Worm (Caenorhabditis elegans): ENCODE data around the gene pmk-1.

Gene pmk-1

DNA sequence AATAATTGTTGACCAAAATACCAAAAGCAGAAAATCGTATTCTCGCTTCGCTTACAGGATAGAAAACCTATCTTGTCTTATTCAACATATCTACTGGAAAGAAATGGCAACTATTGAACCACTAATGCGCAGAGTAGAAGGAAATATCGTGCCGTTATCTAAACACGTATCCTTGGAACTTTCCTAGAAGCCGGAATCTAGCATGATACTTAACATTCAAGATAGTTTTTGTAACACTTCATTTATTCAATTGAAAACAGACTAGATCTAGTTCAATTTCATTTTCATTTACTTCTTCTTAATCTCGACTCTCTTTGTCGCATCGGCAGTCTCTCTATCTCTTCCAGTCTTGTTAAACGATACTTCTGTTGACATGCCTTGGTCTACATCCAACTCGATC lies 6.4 kb downstream of the pmk-1 start:
- no peak for TF ChIP-seq ZK546.5 (tag; optimal IDR thresholded peaks at IDR 0.05)
- TF ChIP-seq R02D3.7 (tag; optimal IDR thresholded peaks at IDR 0.05), result no peak
- peak; percentile 16 for TF ChIP-seq pqm-1 (tag; optimal IDR thresholded peaks at IDR 0.05)

ce11 chrIV:8157161-8157560 lies 8.6 kb downstream of the pmk-1 start, which contains the start of gene B0218.5:
TSS of gene B0218.5 (minus strand) at chrIV:8157261.
- TF ChIP-seq ceh-28 (tag; optimal IDR thresholded peaks at IDR 0.05) (no peak), ama-1 (optimal IDR thresholded peaks at IDR 0.05) (no peak), nhr-12 (tag; optimal IDR thresholded peaks at IDR 0.05) (no peak), tbx-2 (tag; optimal IDR thresholded peaks at IDR 0.05) (no peak), mml-1 (tag; optimal IDR thresholded peaks at IDR 0.05) (no peak), ZK546.5 (tag; optimal IDR thresholded peaks at IDR 0.05) (no peak), lin-15B (tag; optimal IDR thresholded peaks at IDR 0.05) (no peak), nhr-25 (tag; optimal IDR thresholded peaks at IDR 0.05) (no peak), nhr-28 (tag; optimal IDR thresholded peaks at IDR 0.05) (no peak), fkh-10 (GFP tag; optimal IDR thresholded peaks at IDR 0.05) (no peak), ztf-11 (tag; optimal IDR thresholded peaks at IDR 0.05) (no peak), egl-5 (tag; optimal IDR thresholded peaks at IDR 0.05) (no peak), R02D3.7 (tag; optimal IDR thresholded peaks at IDR 0.05) (no peak), elt-2 (tag; optimal IDR thresholded peaks at IDR 0.05) (no peak), pha-4 (tag; optimal IDR thresholded peaks at IDR 0.05) (no peak), nhr-77 (tag; optimal IDR thresholded peaks at IDR 0.05) (no peak), ceh-82 (tag; optimal IDR thresholded peaks at IDR 0.05) (no peak), elt-3 (tag; optimal IDR thresholded peaks at IDR 0.05) (no peak)

ce11 chrIV:8159087-8159486 lies 10.5 kb downstream of the pmk-1 start, which contains the start of gene faah-1:
TSS of gene faah-1 (plus strand) at chrIV:8159387.
- TF ChIP-seq fkh-2 (tag; optimal IDR thresholded peaks at IDR 0.05) (no peak), zag-1 (tag; optimal IDR thresholded peaks at IDR 0.05) (no peak), ceh-9 (tag; optimal IDR thresholded peaks at IDR 0.05) (no peak), nfya-1 (tag; optimal IDR thresholded peaks at IDR 0.05; ENCODE audit: insufficient read depth) (no peak), eor-1 (tag; optimal IDR thresholded peaks at IDR 0.05) (no peak), nhr-12 (tag; optimal IDR thresholded peaks at IDR 0.05) (no peak), nhr-28 (tag; optimal IDR thresholded peaks at IDR 0.05) (no peak), sea-2 (GFP tag; optimal IDR thresholded peaks at IDR 0.05) (no peak), ceh-16 (tag; optimal IDR thresholded peaks at IDR 0.05) (no peak), unc-62 (GFP tag; optimal IDR thresholded peaks at IDR 0.05) (no peak), tbx-2 (tag; optimal IDR thresholded peaks at IDR 0.05) (no peak), ztf-4 (tag; optimal IDR thresholded peaks at IDR 0.05) (no peak), nhr-25 (tag; optimal IDR thresholded peaks at IDR 0.05) (no peak), nhr-43 (tag; optimal IDR thresholded peaks at IDR 0.05; ENCODE audit: poor library complexity, severe bottlenecking) (no peak), elt-2 (tag; optimal IDR thresholded peaks at IDR 0.05) (no peak), ama-1 (optimal IDR thresholded peaks at IDR 0.05) (no peak), ceh-82 (tag; optimal IDR thresholded peaks at IDR 0.05) (no peak), daf-12 (tag; optimal IDR thresholded peaks at IDR 0.05) (no peak), lin-39 (tag; optimal IDR thresholded peaks at IDR 0.05) (no peak), ZK546.5 (tag; optimal IDR thresholded peaks at IDR 0.05) (no peak)

- TF ChIP-seq elt-2 (tag; optimal IDR thresholded peaks at IDR 0.05) (peak; percentile 59), nhr-43 (tag; optimal IDR thresholded peaks at IDR 0.05; ENCODE audit: poor library complexity, severe bottlenecking) (no peak), ztf-4 (tag; optimal IDR thresholded peaks at IDR 0.05) (no peak), pha-4 (tag; optimal IDR thresholded peaks at IDR 0.05) (no peak)
These were observed 11.4 kb downstream of the pmk-1 start for ce11 chrIV:8159995-8160394.

DNA sequence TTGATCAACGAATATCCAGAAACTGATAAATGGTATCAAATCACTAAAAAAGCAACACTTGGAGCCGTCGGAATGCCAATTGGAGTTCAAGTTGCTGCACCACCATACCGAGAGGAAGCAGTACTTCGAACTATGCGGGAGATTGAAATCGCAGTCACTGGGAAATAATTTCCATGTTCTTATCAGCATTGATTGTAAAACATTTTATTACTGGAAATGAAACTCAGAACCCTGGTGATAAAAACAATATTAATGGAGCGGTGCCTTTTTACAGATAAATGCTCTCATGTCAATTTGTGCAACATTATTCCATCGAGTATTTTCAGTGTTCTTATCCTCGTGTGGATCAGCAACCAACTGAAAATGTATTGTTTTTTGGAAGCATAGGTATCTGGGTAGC lies 13.2 kb downstream of the pmk-1 start:
- TF ChIP-seq lin-39 (tag; optimal IDR thresholded peaks at IDR 0.05) (no peak), pqm-1 (tag; optimal IDR thresholded peaks at IDR 0.05) (peak; percentile 59), nhr-237 (tag; optimal IDR thresholded peaks at IDR 0.05) (no peak), elt-2 (tag; optimal IDR thresholded peaks at IDR 0.05) (peak; percentile 66)

DNA sequence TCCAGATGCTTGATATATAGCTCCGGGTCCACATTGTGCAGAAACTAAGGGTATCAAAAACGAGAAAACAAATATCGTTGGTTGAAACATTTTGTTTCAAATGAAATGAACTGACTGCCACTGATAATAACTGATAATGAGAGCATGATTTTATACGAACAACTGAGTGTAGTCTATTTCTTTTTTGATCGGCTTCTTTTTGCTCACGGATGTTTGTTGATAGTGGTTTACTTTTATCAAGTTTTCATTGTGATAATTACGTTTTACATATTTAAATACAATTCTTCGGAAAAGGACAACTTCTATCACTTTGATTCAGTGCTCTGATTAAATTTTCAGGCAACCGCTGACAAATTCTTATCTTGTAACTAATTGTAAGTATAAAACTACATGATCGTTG lies 15.1 kb downstream of the pmk-1 start, which contains the start of gene clec-51:
clec-51 (minus strand) TSS at position 114 of the 400 bp plus-strand sequence.
- TF ChIP-seq mml-1 (tag; optimal IDR thresholded peaks at IDR 0.05) (no peak), sea-2 (GFP tag; optimal IDR thresholded peaks at IDR 0.05) (no peak), nhr-11 (tag; optimal IDR thresholded peaks at IDR 0.05) (no peak), nhr-76 (tag; optimal IDR thresholded peaks at IDR 0.05) (no peak), ceh-82 (tag; optimal IDR thresholded peaks at IDR 0.05) (no peak), hmg-11 (tag; optimal IDR thresholded peaks at IDR 0.05) (no peak), tbx-2 (tag; optimal IDR thresholded peaks at IDR 0.05) (no peak), pha-4 (tag; optimal IDR thresholded peaks at IDR 0.05) (peak; percentile 22), unc-62 (GFP tag; optimal IDR thresholded peaks at IDR 0.05) (no peak), elt-3 (tag; optimal IDR thresholded peaks at IDR 0.05) (no peak), mdl-1 (tag; optimal IDR thresholded peaks at IDR 0.05) (no peak), ceh-16 (tag; optimal IDR thresholded peaks at IDR 0.05) (no peak), daf-12 (tag; optimal IDR thresholded peaks at IDR 0.05) (no peak), skn-1 (tag; optimal IDR thresholded peaks at IDR 0.05) (no peak), snpc-4 (tag; optimal IDR thresholded peaks at IDR 0.05) (no peak), fos-1 (tag; optimal IDR thresholded peaks at IDR 0.05) (no peak), ama-1 (optimal IDR thresholded peaks at IDR 0.05) (no peak), ceh-28 (tag; optimal IDR thresholded peaks at IDR 0.05) (no peak), ztf-4 (tag; optimal IDR thresholded peaks at IDR 0.05) (no peak), eor-1 (tag; optimal IDR thresholded peaks at IDR 0.05) (no peak), fkh-10 (GFP tag; optimal IDR thresholded peaks at IDR 0.05) (no peak), fkh-2 (tag; optimal IDR thresholded peaks at IDR 0.05) (no peak), elt-2 (tag; optimal IDR thresholded peaks at IDR 0.05) (peak; percentile 90), pqm-1 (tag; optimal IDR thresholded peaks at IDR 0.05) (peak; percentile 88), egl-5 (tag; optimal IDR thresholded peaks at IDR 0.05) (no peak), zag-1 (tag; optimal IDR thresholded peaks at IDR 0.05) (no peak), lin-15B (tag; optimal IDR thresholded peaks at IDR 0.05) (no peak)

All from whole organism, L3 larva.